Worm (Caenorhabditis elegans): ENCODE data around the gene T14B4.1.

DNA sequence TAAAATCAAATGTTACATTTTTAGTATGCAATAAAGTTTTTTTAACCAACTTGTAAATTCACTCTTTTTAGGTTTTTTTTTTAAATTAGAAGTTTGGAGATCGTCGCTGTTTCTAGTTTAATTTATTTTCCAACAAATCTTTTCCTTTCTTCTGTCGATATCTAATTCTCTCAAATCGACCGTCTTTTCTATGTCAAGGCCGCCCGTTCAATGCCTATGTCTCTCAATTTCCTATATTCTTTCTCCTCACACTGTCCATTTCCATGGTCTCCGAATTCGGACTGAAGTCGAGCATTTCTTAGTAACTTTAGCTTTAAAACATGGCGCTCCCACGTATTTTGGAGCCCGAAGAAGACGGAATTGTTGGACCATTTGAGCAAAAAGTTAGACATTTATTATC lies 20.1 kb upstream of the T14B4.1 start, which contains the start of the genes T14B4.5 and T14B4.20:
- TF ChIP-seq F13C5.2 (tag; optimal IDR thresholded peaks at IDR 0.05) (no peak), hmbx-1 (tag; optimal IDR thresholded peaks at IDR 0.05) (no peak), ama-1 (optimal IDR thresholded peaks at IDR 0.05) (no peak), tbx-11 (GFP tag; IDR thresholded peaks at IDR 0.05) (no peak), ets-7 (tag; optimal IDR thresholded peaks at IDR 0.05) (no peak), aly-1 (tag; optimal IDR thresholded peaks at IDR 0.05) (no peak), sea-1 (GFP tag; conservative IDR thresholded peaks at IDR 0.05) (no peak), ceh-13 (GFP tag; optimal IDR thresholded peaks at IDR 0.05) (no peak), flt-1 (GFP tag; IDR thresholded peaks at IDR 0.05) (no peak), B0310.2 (tag; optimal IDR thresholded peaks at IDR 0.05) (no peak)
